Fruit fly (Drosophila melanogaster) whole organism, embryonic: ENCODE results near the gene AlaRS.

Source experiments
- CG10147 ChIP-seq: fragments of 200-800 bp; sonication (Bioruptor generic); optimal IDR thresholded peaks from 2 replicates; lab custom pipeline; 2019; ENCODE audit warnings: missing biosample characterization, mild to moderate bottlenecking, missing genetic modification characterization, moderate library complexity
- CG10431 ChIP-seq: fragments of 200-800 bp; sonication (Bioruptor generic); optimal IDR thresholded peaks from 3 replicates; lab custom pipeline; 2018; ENCODE audit warnings: missing biosample characterization, mild to moderate bottlenecking, missing genetic modification characterization
- CG11456 ChIP-seq: fragments of 200-800 bp; sonication (Bioruptor generic); IDR thresholded peaks from 3 replicates; pipeline ENCODE4 v1.3.6; 2022; ENCODE audit warnings: missing biosample characterization, missing genetic modification characterization
- CG12299 ChIP-seq: fragments of 200-800 bp; sonication (Bioruptor generic); optimal IDR thresholded peaks from 2 replicates; lab custom pipeline; 2018; ENCODE audit warnings: missing biosample characterization, mild to moderate bottlenecking, missing genetic modification characterization
- CG13775 ChIP-seq: fragments of 200-800 bp; sonication (Bioruptor generic); optimal IDR thresholded peaks from 3 replicates; lab custom pipeline; 2017; ENCODE audit warnings: missing biosample characterization, mild to moderate bottlenecking, missing genetic modification characterization
- CG14965 ChIP-seq: fragments of 200-800 bp; sonication (Bioruptor generic); optimal IDR thresholded peaks from 2 replicates; lab custom pipeline; 2016; ENCODE audit warnings: missing biosample characterization, missing genetic modification characterization, borderline replicate concordance
- CG15269 ChIP-seq: fragments of 200-800 bp; sonication (Bioruptor generic); optimal IDR thresholded peaks from 2 replicates; lab custom pipeline; 2018; ENCODE audit warnings: missing biosample characterization, mild to moderate bottlenecking, missing genetic modification characterization, moderate library complexity
- CG17359 ChIP-seq: fragments of 200-800 bp; sonication (Bioruptor generic); optimal IDR thresholded peaks from 3 replicates; lab custom pipeline; 2018; ENCODE audit warnings: missing biosample characterization, mild to moderate bottlenecking, missing genetic modification characterization, moderate library complexity
- CG1792 ChIP-seq: fragments of 200-800 bp; sonication (Bioruptor generic); optimal IDR thresholded peaks from 2 replicates; lab custom pipeline; 2016; ENCODE audit warnings: missing biosample characterization, missing genetic modification characterization
- CG2129 ChIP-seq: fragments of 200-800 bp; sonication (Bioruptor generic); IDR thresholded peaks from 2 replicates; pipeline ENCODE4 v1.3.6; 2022; ENCODE audit warnings: missing biosample characterization, missing genetic modification characterization; ENCODE audit not compliant: partially characterized antibody
- CG2678 ChIP-seq: fragments of 200-800 bp; sonication (Bioruptor generic); optimal IDR thresholded peaks from 3 replicates; lab custom pipeline; 2019; ENCODE audit warnings: missing biosample characterization, mild to moderate bottlenecking, missing genetic modification characterization, moderate library complexity
- CG2875 ChIP-seq: fragments of 200-800 bp; sonication (Bioruptor generic); optimal IDR thresholded peaks from 2 replicates; lab custom pipeline; 2017; ENCODE audit warnings: missing biosample characterization, mild to moderate bottlenecking, missing genetic modification characterization, missing genetic modification reagents
- CG30403 ChIP-seq: fragments of 200-800 bp; sonication (Bioruptor generic); optimal IDR thresholded peaks from 3 replicates; lab custom pipeline; 2016; ENCODE audit warnings: missing biosample characterization, missing genetic modification characterization
- CG43689 ChIP-seq: fragments of 200-800 bp; sonication (Bioruptor generic); IDR thresholded peaks from 2 replicates; pipeline ENCODE4 v1.3.6; 2022; ENCODE audit warnings: missing biosample characterization, missing genetic modification characterization
- CG4820 ChIP-seq: fragments of 200-800 bp; sonication (Bioruptor generic); optimal IDR thresholded peaks from 3 replicates; lab custom pipeline; 2016; ENCODE audit warnings: missing biosample characterization, missing genetic modification characterization
- CG5245 ChIP-seq: fragments of 200-800 bp; sonication (Bioruptor generic); optimal IDR thresholded peaks from 3 replicates; lab custom pipeline; 2016; ENCODE audit warnings: missing biosample characterization, missing genetic modification characterization
- CG6689 ChIP-seq: fragments of 200-800 bp; sonication (Bioruptor generic); IDR thresholded peaks from 2 replicates; pipeline ENCODE4 v1.3.6; 2022; ENCODE audit warnings: missing biosample characterization, missing genetic modification characterization
- CG7987 ChIP-seq: fragments of 200-800 bp; sonication (Bioruptor generic); optimal IDR thresholded peaks from 2 replicates; lab custom pipeline; 2018; ENCODE audit warnings: missing biosample characterization, mild to moderate bottlenecking, missing genetic modification characterization, moderate library complexity
- CG8281 ChIP-seq: fragments of 200-800 bp; sonication (Bioruptor generic); optimal IDR thresholded peaks from 2 replicates; lab custom pipeline; 2018; ENCODE audit warnings: missing biosample characterization, mild to moderate bottlenecking, missing genetic modification characterization, moderate library complexity
- CG8359 ChIP-seq: fragments of 200-800 bp; sonication (Bioruptor generic); optimal IDR thresholded peaks from 2 replicates; lab custom pipeline; 2017; ENCODE audit warnings: missing biosample characterization, mild to moderate bottlenecking, missing genetic modification characterization, borderline replicate concordance
- CG8944 ChIP-seq: fragments of 200-800 bp; sonication (Bioruptor generic); optimal IDR thresholded peaks from 3 replicates; lab custom pipeline; 2016; ENCODE audit warnings: missing biosample characterization, missing genetic modification characterization
- CG9932 ChIP-seq: fragments of 200-800 bp; sonication (Bioruptor generic); IDR thresholded peaks from 2 replicates; pipeline ENCODE4 v1.3.6; 2022; ENCODE audit warnings: missing biosample characterization, missing genetic modification characterization
- CTCF ChIP-seq: fragments of 200-800 bp; sonication (Bioruptor generic); optimal IDR thresholded peaks from 2 replicates; lab custom pipeline; 2017; ENCODE audit warnings: missing biosample characterization, mild to moderate bottlenecking, missing genetic modification characterization, moderate library complexity
- Dad ChIP-seq: fragments of 200-800 bp; sonication (Bioruptor generic); optimal IDR thresholded peaks from 3 replicates; lab custom pipeline; 2016; ENCODE audit warnings: missing biosample characterization, missing genetic modification characterization
- Dek ChIP-seq: fragments of 200-800 bp; sonication (Bioruptor generic); optimal IDR thresholded peaks from 3 replicates; lab custom pipeline; 2019; ENCODE audit warnings: missing biosample characterization, mild to moderate bottlenecking, missing genetic modification characterization, moderate library complexity
- Eip74EF ChIP-seq, 2 experiments: fragments of 200-800 bp in 1 of 2; fragments of >200 bp in 1 of 2; sonication (Bioruptor generic) in 1 of 2; optimal IDR thresholded peaks; 2 replicates each; lab custom pipeline; 2017 to 2019; ENCODE audit warnings: missing biosample characterization in 2 of 2, missing genetic modification characterization in 2 of 2, mild to moderate bottlenecking in 1 of 2, moderate library complexity in 1 of 2
- GATAe ChIP-seq: fragments of 200-800 bp; sonication (Bioruptor generic); conservative IDR thresholded peaks from 2 replicates; pipeline ENCODE4 v1.3.6; 2022; ENCODE audit warnings: missing biosample characterization, missing genetic modification characterization
- H2.0 ChIP-seq: fragments of 200-800 bp; sonication (Bioruptor generic); IDR thresholded peaks from 2 replicates; pipeline ENCODE4 v1.3.6; 2022; ENCODE audit warnings: missing biosample characterization, missing genetic modification characterization
- HLH54F ChIP-seq: fragments of 200-800 bp; sonication (Bioruptor generic); optimal IDR thresholded peaks from 3 replicates; lab custom pipeline; 2016; ENCODE audit warnings: missing biosample characterization, missing genetic modification characterization
- Nf-YB ChIP-seq: fragments of 200-800 bp; sonication (Bioruptor generic); optimal IDR thresholded peaks from 3 replicates; lab custom pipeline; 2019; ENCODE audit warnings: missing biosample characterization, mild to moderate bottlenecking, missing genetic modification characterization, moderate library complexity
- NfI ChIP-seq: fragments of 200-800 bp; sonication (Bioruptor generic); optimal IDR thresholded peaks from 3 replicates; lab custom pipeline; 2018; ENCODE audit warnings: missing biosample characterization, mild to moderate bottlenecking, missing genetic modification characterization, moderate library complexity
- Opbp ChIP-seq: fragments of 200-800 bp; sonication (Bioruptor generic); IDR thresholded peaks from 3 replicates; pipeline ENCODE4 v1.3.6; 2022; ENCODE audit warnings: missing biosample characterization, missing genetic modification characterization; ENCODE audit not compliant: partially characterized antibody
- Ravus ChIP-seq: fragments of 200-800 bp; sonication (Bioruptor generic); IDR thresholded peaks from 2 replicates; pipeline ENCODE4 v1.3.6; 2022; ENCODE audit warnings: missing biosample characterization, missing genetic modification characterization
- bbx ChIP-seq: fragments of 200-800 bp; sonication (Bioruptor generic); IDR thresholded peaks from 2 replicates; pipeline ENCODE4 v1.3.6; 2022; ENCODE audit warnings: missing biosample characterization, missing genetic modification characterization; ENCODE audit not compliant: partially characterized antibody
- bowl ChIP-seq: fragments of 200-800 bp; sonication (Bioruptor generic); IDR thresholded peaks from 2 replicates; pipeline ENCODE4 v1.3.6; 2022; ENCODE audit warnings: missing biosample characterization, missing genetic modification characterization
- bsh ChIP-seq, 2 experiments: fragments of 200-800 bp; sonication (Bioruptor generic); optimal IDR thresholded peaks; 2 replicates each; lab custom pipeline; 2017 to 2018; ENCODE audit warnings: mild to moderate bottlenecking in 2 of 2, missing biosample characterization in 2 of 2, missing genetic modification characterization in 2 of 2, moderate library complexity in 1 of 2
- hkb ChIP-seq, 2 experiments: fragments of 200-800 bp in 1 of 2; fragments of >200 bp in 1 of 2; sonication (Bioruptor generic) in 1 of 2; IDR thresholded peaks in 1 of 2; optimal IDR thresholded peaks in 1 of 2; 2 replicates each; pipeline versions ENCODE4 v1.3.6 to Lab custom; 2017 to 2022; ENCODE audit warnings: missing biosample characterization in 1 of 2, missing genetic modification characterization in 1 of 2
- inv ChIP-seq: fragments of 200-800 bp; sonication (Bioruptor generic); IDR thresholded peaks from 2 replicates; pipeline ENCODE4 v1.3.6; 2022; ENCODE audit warnings: missing biosample characterization, missing genetic modification characterization; ENCODE audit not compliant: partially characterized antibody
- mam ChIP-seq: fragments of 200-800 bp; sonication (Bioruptor generic); optimal IDR thresholded peaks from 3 replicates; lab custom pipeline; 2016; ENCODE audit warnings: missing biosample characterization, missing genetic modification characterization
- nerfin-2 ChIP-seq: fragments of 200-800 bp; sonication (Bioruptor generic); IDR thresholded peaks from 2 replicates; pipeline ENCODE4 v1.3.6; 2022; ENCODE audit warnings: missing biosample characterization, missing genetic modification characterization; ENCODE audit not compliant: partially characterized antibody
- sima ChIP-seq: fragments of 200-800 bp; sonication (Bioruptor generic); optimal IDR thresholded peaks from 2 replicates; lab custom pipeline; 2016; ENCODE audit warnings: missing biosample characterization, missing genetic modification characterization
- slp2 ChIP-seq: fragments of 200-800 bp; sonication (Bioruptor generic); optimal IDR thresholded peaks from 2 replicates; lab custom pipeline; 2016; ENCODE audit warnings: missing biosample characterization, missing genetic modification characterization
- sna ChIP-seq: fragments of 200-800 bp; sonication (Bioruptor generic); IDR thresholded peaks from 2 replicates; pipeline ENCODE4 v1.3.6; 2022; ENCODE audit warnings: missing biosample characterization, missing genetic modification characterization; ENCODE audit not compliant: partially characterized antibody
- zfh1 ChIP-seq: fragments of 200-800 bp; sonication (Bioruptor generic); IDR thresholded peaks from 3 replicates; pipeline ENCODE4 v1.3.6; 2022; ENCODE audit warnings: missing biosample characterization, missing genetic modification characterization

The AlaRS gene

dm6 chr2L:8365701-8366643, 15.6 kb downstream of the AlaRS start, which contains the start of gene Pp2A-29B (continued):
- TF ChIP-seq CG8281 (tag; lab: Kevin White, UChicago) (no peak), Dek (peak; percentile 12), CG12299 (tag; lab: Kevin White, UChicago) (no peak), CG7987 (no peak), nerfin-2 (GFP tag; lab: Robert Waterston, UW) (peak; percentile 98), mam (GFP tag; lab: Kevin White, UChicago) (peak; percentile 25), CG4820 (GFP tag; lab: Kevin White, UChicago) (no peak), inv (GFP tag; lab: Robert Waterston, UW) (peak; percentile 100)

DNA sequence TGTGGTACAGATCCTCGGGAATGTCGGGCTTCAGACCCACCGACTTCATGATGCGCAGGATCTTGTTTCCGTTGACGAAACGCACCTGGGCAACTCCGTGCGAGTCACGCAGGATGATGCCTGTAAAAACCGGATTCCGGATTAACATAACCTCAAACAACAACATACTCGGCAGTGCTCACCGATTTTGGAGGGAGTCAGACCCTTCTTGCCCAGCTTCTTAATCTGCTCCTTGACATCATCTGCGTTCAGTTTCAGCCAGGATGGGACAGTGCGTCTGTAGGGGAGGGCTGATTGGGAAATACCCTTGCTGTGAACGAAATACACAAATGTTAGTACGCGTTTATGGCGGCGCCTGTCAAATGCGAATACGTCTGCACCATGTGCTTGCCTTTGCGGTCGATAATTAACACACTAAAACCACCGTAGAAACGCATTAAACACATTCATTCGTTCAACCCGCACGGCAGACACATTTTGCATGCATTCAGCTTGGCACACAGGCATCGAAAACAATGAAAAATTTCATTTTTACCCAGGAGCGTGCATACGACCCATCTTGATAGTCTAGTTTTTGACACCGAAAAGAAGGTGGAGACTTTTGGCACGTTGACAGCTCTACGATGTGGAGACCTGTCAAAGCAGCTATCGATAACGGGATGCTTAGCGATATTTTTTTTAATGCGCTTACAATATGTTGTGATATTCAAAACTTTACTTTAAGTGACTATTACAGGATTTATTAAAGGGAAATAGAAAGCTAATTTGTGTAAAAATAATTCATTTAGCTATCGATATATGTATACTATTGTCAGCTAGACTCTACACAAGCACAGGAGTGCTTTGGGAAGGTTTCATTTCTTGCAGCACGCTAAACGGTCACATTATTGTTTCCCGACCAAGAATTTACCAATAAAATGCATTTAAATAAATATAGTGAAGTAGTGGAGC, 17.3 kb downstream of the AlaRS start, which contains the start of the genes RpS13 and CSN8:
TSS of gene RpS13 (minus strand) at position 657 of the 951 bp plus-strand sequence.
TSS of gene CSN8 (plus strand) at position 850 of the 951 bp plus-strand sequence.
- peak in 1 of 2 experiments; percentile 7 for TF ChIP-seq bsh (GFP tag; optimal IDR thresholded peaks at IDR 0.05; lab: Kevin White, UChicago)
- no peak for TF ChIP-seq CG30403 (GFP tag; lab: Kevin White, UChicago)
- no peak for TF ChIP-seq slp2 (GFP tag; lab: Kevin White, UChicago)
- TF ChIP-seq CG11456 (GFP tag; lab: Robert Waterston, UW), result no peak
- no peak for TF ChIP-seq H2.0 (GFP tag; lab: Robert Waterston, UW)
- peak; percentile 87 for TF ChIP-seq Opbp (GFP tag; lab: Robert Waterston, UW)
- TF ChIP-seq HLH54F (GFP tag; lab: Kevin White, UChicago), result no peak
- no peak for TF ChIP-seq sima (GFP tag; lab: Kevin White, UChicago)
- no peak for TF ChIP-seq CG10147 (GFP tag; lab: Kevin White, UChicago)
- no peak for TF ChIP-seq Nf-YB
- no peak for TF ChIP-seq NfI (GFP tag; lab: Kevin White, UChicago)
- peak; percentile 10 for TF ChIP-seq CG17359 (tag; lab: Kevin White, UChicago)
- no peak for TF ChIP-seq CG8944
- peak; percentile 27 for TF ChIP-seq CG13775 (GFP tag; lab: Kevin White, UChicago)
- TF ChIP-seq CTCF (GFP tag; lab: Kevin White, UChicago), result peak; percentile 7
- no peak for TF ChIP-seq zfh1 (GFP tag; lab: Robert Waterston, UW)
- no peak for TF ChIP-seq CG9932 (GFP tag; lab: Robert Waterston, UW)
- TF ChIP-seq Eip74EF (GFP tag; optimal IDR thresholded peaks at IDR 0.05; lab: Kevin White, UChicago), result no peak
- no peak for TF ChIP-seq CG6689
- TF ChIP-seq CG2129 (GFP tag; lab: Robert Waterston, UW), result peak; percentile 91
- TF ChIP-seq bbx (GFP tag; lab: Robert Waterston, UW), result peak; percentile 91
- TF ChIP-seq CG2678 (tag; lab: Kevin White, UChicago), result peak; percentile 26
- peak; percentile 95 for TF ChIP-seq sna (GFP tag; lab: Robert Waterston, UW)
- no peak for TF ChIP-seq CG15269 (tag; lab: Kevin White, UChicago)
- TF ChIP-seq CG8359 (GFP tag; lab: Kevin White, UChicago), result peak; percentile 27
- no peak for TF ChIP-seq CG2875 (GFP tag; lab: Kevin White, UChicago)
- TF ChIP-seq Ravus (GFP tag; lab: Robert Waterston, UW), result no peak
- no peak for TF ChIP-seq hkb (optimal IDR thresholded peaks at IDR 0.05; lab: Kevin White, UChicago)
- 0 out of 2 replicates have a peak, but pooled peaks have one; percentile 12 for TF ChIP-seq hkb (GFP tag; IDR thresholded peaks at IDR 0.05; lab: Robert Waterston, UW)
- no peak for TF ChIP-seq CG1792 (GFP tag; lab: Kevin White, UChicago)
- TF ChIP-seq CG14965 (GFP tag; lab: Kevin White, UChicago), result no peak
- no peak for TF ChIP-seq CG5245 (GFP tag; lab: Kevin White, UChicago)
- no peak for TF ChIP-seq CG10431
- no peak for TF ChIP-seq GATAe (GFP tag; lab: Robert Waterston, UW)
- TF ChIP-seq CG43689 (GFP tag; lab: Robert Waterston, UW), result no peak
- TF ChIP-seq bowl (GFP tag; lab: Robert Waterston, UW), result no peak
- TF ChIP-seq Dad (GFP tag; lab: Kevin White, UChicago), result no peak
